Fruit fly (Drosophila melanogaster): Measurements from ENCODE around the gene tal-1A.

tal-1A gene

dm6 chr3R:13812736-13813250, at the start of gene tal-1A, which contains the start of the genes tal-2A, tal-3A and tal-AA (continued):
- TF ChIP-seq Atf6 (GFP tag; IDR thresholded peaks at IDR 0.05) (peak; percentile 55), jumu (GFP tag; optimal IDR thresholded peaks at IDR 0.05) (no peak), CG11085 (GFP tag; IDR thresholded peaks at IDR 0.05) (no peak), CG7928 (GFP tag; optimal IDR thresholded peaks at IDR 0.05) (no peak), CG2120 (GFP tag; optimal IDR thresholded peaks at IDR 0.05) (no peak), D (optimal IDR thresholded peaks at IDR 0.05) (peak; percentile 80), D (GFP tag; optimal IDR thresholded peaks at IDR 0.05) (no peak), CG13424 (tag; optimal IDR thresholded peaks at IDR 0.05) (no peak), CG10209 (GFP tag; optimal IDR thresholded peaks at IDR 0.05) (no peak), pita (GFP tag; optimal IDR thresholded peaks at IDR 0.05) (no peak), YL-1 (GFP tag; optimal IDR thresholded peaks at IDR 0.05) (no peak), CG8924 (tag; optimal IDR thresholded peaks at IDR 0.05) (peak; percentile 17), tio (GFP tag; optimal IDR thresholded peaks at IDR 0.05) (no peak), trem (tag; optimal IDR thresholded peaks at IDR 0.05) (no peak), CG10959 (GFP tag; IDR thresholded peaks at IDR 0.05) (no peak), Dbx (GFP tag; IDR thresholded peaks at IDR 0.05) (0 out of 3 replicates have a peak, but pooled peaks have one; percentile 43), Nf-YB (GFP tag; optimal IDR thresholded peaks at IDR 0.05) (peak; percentile 90), Hand (GFP tag; optimal IDR thresholded peaks at IDR 0.05) (no peak), CG3163 (GFP tag; optimal IDR thresholded peaks at IDR 0.05) (peak; percentile 98), CG11093 (GFP tag; IDR thresholded peaks at IDR 0.05) (no peak), abd-A (tag; optimal IDR thresholded peaks at IDR 0.05) (peak; percentile 21), salm (tag; optimal IDR thresholded peaks at IDR 0.05) (no peak), MESR4 (GFP tag; optimal IDR thresholded peaks at IDR 0.05) (no peak), Lpt (GFP tag; optimal IDR thresholded peaks at IDR 0.05) (no peak), sug (tag; optimal IDR thresholded peaks at IDR 0.05) (no peak), slou (GFP tag; optimal IDR thresholded peaks at IDR 0.05) (no peak), E2f1 (GFP tag; IDR thresholded peaks at IDR 0.05) (no peak), Awh (GFP tag; IDR thresholded peaks at IDR 0.05) (no peak; the same call in 1 of the 2 replicates), cg (GFP tag; optimal IDR thresholded peaks at IDR 0.05) (peak; percentile 77), Rx (GFP tag; IDR thresholded peaks at IDR 0.05) (no peak), Optix (GFP tag; IDR thresholded peaks at IDR 0.05) (no peak), chn (GFP tag; optimal IDR thresholded peaks at IDR 0.05) (no peak), stc (GFP tag; IDR thresholded peaks at IDR 0.05) (peak; percentile 4; the same call in 1 of the 2 replicates), ranshi (GFP tag; IDR thresholded peaks at IDR 0.05) (no peak), ham (GFP tag; IDR thresholded peaks at IDR 0.05) (no peak), CG11696 (GFP tag; IDR thresholded peaks at IDR 0.05) (no peak), PHDP (tag; optimal IDR thresholded peaks at IDR 0.05) (no peak), vvl (GFP tag; IDR thresholded peaks at IDR 0.05) (peak; percentile 60; the same call in 1 of the 2 replicates), Fer3 (tag; optimal IDR thresholded peaks at IDR 0.05) (no peak), wor (GFP tag; IDR thresholded peaks at IDR 0.05) (no peak), pnt (GFP tag; optimal IDR thresholded peaks at IDR 0.05) (no peak), CG7372 (GFP tag; IDR thresholded peaks at IDR 0.05) (no peak), sim (GFP tag; IDR thresholded peaks at IDR 0.05) (peak; percentile 28; the same call in 1 of the 2 replicates), sens (GFP tag) (peak; percentile 83), fu2 (GFP tag; optimal IDR thresholded peaks at IDR 0.05) (no peak), z (GFP tag; IDR thresholded peaks at IDR 0.05) (peak; percentile 74; the same call in 2 of the 3 replicates), Neu2 (GFP tag; optimal IDR thresholded peaks at IDR 0.05; ENCODE audit: borderline replicate concordance) (no peak), Scr (GFP tag; IDR thresholded peaks at IDR 0.05; ENCODE audit: partially characterized antibody) (peak; percentile 49; the same call in 1 of the 2 replicates), Chrac-16 (GFP tag; optimal IDR thresholded peaks at IDR 0.05) (no peak), Ada2b (GFP tag; IDR thresholded peaks at IDR 0.05) (no peak), Ets97D (GFP tag; optimal IDR thresholded peaks at IDR 0.05) (no peak), CG3281 (GFP tag; optimal IDR thresholded peaks at IDR 0.05) (no peak)

Measured in whole organism, embryonic.